Worm (Caenorhabditis elegans) whole organism, L4 larva: ENCODE measurements around the gene ZK809.9.

Experiments used
- ZK546.5 ChIP-seq, 2 experiments: sonication (generic microtip); optimal IDR thresholded peaks; 2 replicates each; lab custom pipeline; 2017; ENCODE audit warnings: missing biosample characterization in 2 of 2, missing genetic modification characterization in 2 of 2
- lin-39 ChIP-seq: fragments of 150-350 bp; optimal IDR thresholded peaks from 2 replicates; lab custom pipeline; 2014; ENCODE audit warnings: missing biosample characterization, missing genetic modification reagents, missing genetic modification characterization
- nhr-237 ChIP-seq: sonication (generic microtip); optimal IDR thresholded peaks from 2 replicates; lab custom pipeline; 2017; ENCODE audit warnings: missing biosample characterization, missing genetic modification characterization
- set-16 ChIP-seq: fragments of 200-800 bp; sonication (Bioruptor generic); IDR thresholded peaks from 2 replicates; pipeline ENCODE4 v1.3.6; 2022; ENCODE audit warnings: missing genetic modification reagents, missing genetic modification characterization, missing compliant biosample characterization
- snpc-4 ChIP-seq: fragments of 150-350 bp; optimal IDR thresholded peaks from 2 replicates; lab custom pipeline; 2014; ENCODE audit warnings: missing biosample characterization, missing genetic modification characterization

DNA sequence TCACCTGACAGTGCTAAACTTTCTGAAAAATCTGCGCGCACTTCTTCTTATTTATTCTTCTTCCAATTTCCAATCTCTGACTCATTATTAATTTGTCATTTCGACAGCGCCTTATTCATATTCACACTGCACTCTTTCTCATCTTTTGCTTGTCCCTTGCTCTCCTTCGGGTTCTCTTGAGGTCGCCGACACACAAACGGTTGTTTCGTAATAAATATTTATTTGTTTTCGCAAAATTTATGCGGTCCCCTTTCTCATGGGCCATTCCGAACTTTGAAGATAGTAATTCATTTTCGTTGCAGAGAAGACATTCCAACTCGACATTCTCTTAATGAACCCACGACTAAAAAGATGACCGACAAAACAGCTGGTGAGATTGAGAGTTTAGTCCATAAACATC, 49.6 kb downstream of the ZK809.9 start, which contains the start of gene magi-1:
- TF ChIP-seq ZK546.5 (tag; optimal IDR thresholded peaks at IDR 0.05; lab: Kevin White, UChicago): no peak
- TF ChIP-seq snpc-4 (tag; lab: Kevin White, UChicago): no peak
- no peak for TF ChIP-seq lin-39 (tag; lab: Kevin White, UChicago)
- no peak for TF ChIP-seq set-16 (GFP tag; lab: Robert Waterston, UW)
- no peak for TF ChIP-seq nhr-237
